Worm (Caenorhabditis elegans) whole organism, L4 larva: Measurements from ENCODE around the gene bus-4.
"Not testable (repeated sequence)": the region's sequence is repeated elsewhere in the genome, so short reads cannot be mapped to it uniquely, and the experiment has no call there.

ENCODE experiments used
- D1046.2 ChIP-seq: fragments of 200-800 bp; sonication (Bioruptor generic); IDR thresholded peaks from 2 replicates; pipeline ENCODE4 v1.3.6; 2022; ENCODE audit warnings: missing genetic modification characterization, missing compliant biosample characterization
- F10B5.3 ChIP-seq: sonication (generic microtip); optimal IDR thresholded peaks from 2 replicates; lab custom pipeline; 2016; ENCODE audit warnings: mild to moderate bottlenecking, missing genetic modification characterization, missing compliant biosample characterization
- F26F4.8 ChIP-seq: fragments of 200-800 bp; sonication (Bioruptor generic); conservative IDR thresholded peaks from 2 replicates; pipeline ENCODE4 v1.3.6; 2022; ENCODE audit warnings: missing genetic modification characterization, missing compliant biosample characterization
- F37D6.2 ChIP-seq: sonication (generic microtip); optimal IDR thresholded peaks from 2 replicates; lab custom pipeline; 2016; ENCODE audit warnings: mild to moderate bottlenecking, missing genetic modification characterization, missing compliant biosample characterization
- F49E8.2 ChIP-seq: sonication (generic microtip); optimal IDR thresholded peaks from 2 replicates; lab custom pipeline; 2016; ENCODE audit warnings: missing compliant biosample characterization, mild to moderate bottlenecking, missing genetic modification characterization, borderline replicate concordance
- T20F7.1 ChIP-seq: fragments of 200-800 bp; sonication (Bioruptor generic); optimal IDR thresholded peaks from 2 replicates; lab custom pipeline; 2018; ENCODE audit warnings: mild to moderate bottlenecking, missing genetic modification characterization, missing compliant biosample characterization
- T26A8.4 ChIP-seq: fragments of 200-800 bp; sonication (Bioruptor generic); IDR thresholded peaks from 2 replicates; pipeline ENCODE4 v1.3.6; 2022; ENCODE audit warnings: missing genetic modification characterization, missing compliant biosample characterization
- Y105C5A.15 ChIP-seq: fragments of 200-800 bp; sonication (Bioruptor generic); IDR thresholded peaks from 2 replicates; pipeline ENCODE4 v1.3.6; 2022; ENCODE audit warnings: missing genetic modification characterization, missing compliant biosample characterization
- Y48G9A.11 ChIP-seq: fragments of 200-800 bp; sonication (Bioruptor generic); IDR thresholded peaks from 2 replicates; pipeline ENCODE4 v1.3.6; 2022; ENCODE audit warnings: missing genetic modification reagents, missing genetic modification characterization, missing compliant biosample characterization
- Y5F2A.4 ChIP-seq: fragments of 200-800 bp; sonication (Bioruptor generic); optimal IDR thresholded peaks from 2 replicates; lab custom pipeline; 2018; ENCODE audit warnings: mild to moderate bottlenecking, missing genetic modification characterization, missing compliant biosample characterization
- Y75B8A.6 ChIP-seq: fragments of 200-800 bp; sonication (Bioruptor generic); IDR thresholded peaks from 2 replicates; pipeline ENCODE4 v1.3.6; 2022; ENCODE audit warnings: missing genetic modification reagents, missing genetic modification characterization, missing compliant biosample characterization
- ZK546.5 ChIP-seq, 2 experiments: sonication (generic microtip); optimal IDR thresholded peaks; 2 replicates each; lab custom pipeline; 2017; ENCODE audit warnings: missing biosample characterization in 2 of 2, missing genetic modification characterization in 2 of 2
- arid-1 ChIP-seq: fragments of 200-800 bp; sonication (Bioruptor generic); conservative IDR thresholded peaks from 2 replicates; pipeline ENCODE4 v1.3.6; 2022; ENCODE audit warnings: missing genetic modification reagents, missing genetic modification characterization, missing compliant biosample characterization
- ceh-20 ChIP-seq: fragments of 200-800 bp; sonication (Bioruptor generic); IDR thresholded peaks from 2 replicates; pipeline ENCODE4 v1.3.6; 2022; ENCODE audit warnings: missing genetic modification reagents, missing genetic modification characterization, missing compliant biosample characterization
- daf-16 ChIP-seq, 3 experiments: sonication (generic microtip); optimal IDR thresholded peaks; 2 replicates each; lab custom pipeline; 2016 to 2017; ENCODE audit warnings: missing genetic modification characterization in 3 of 3, missing genetic modification reagents in 3 of 3, mild to moderate bottlenecking in 2 of 3, missing compliant biosample characterization in 2 of 3, missing biosample characterization in 1 of 3, moderate library complexity in 1 of 3
- daf-19 ChIP-seq: fragments of 200-800 bp; sonication (Bioruptor generic); conservative IDR thresholded peaks from 2 replicates; pipeline ENCODE4 v1.3.6; 2022; ENCODE audit warnings: missing genetic modification characterization, missing compliant biosample characterization
- daf-8 ChIP-seq: fragments of 200-800 bp; sonication (Bioruptor generic); IDR thresholded peaks from 2 replicates; pipeline ENCODE4 v1.3.6; 2022; ENCODE audit warnings: missing genetic modification characterization, missing compliant biosample characterization
- dmd-6 ChIP-seq: fragments of 200-800 bp; sonication (Bioruptor generic); IDR thresholded peaks from 2 replicates; pipeline ENCODE4 v1.3.6; 2022; ENCODE audit warnings: missing genetic modification reagents, missing genetic modification characterization, missing compliant biosample characterization
- dmd-9 ChIP-seq: fragments of 200-800 bp; sonication (Bioruptor generic); IDR thresholded peaks from 2 replicates; pipeline ENCODE4 v1.3.6; 2022; ENCODE audit warnings: missing genetic modification reagents, missing genetic modification characterization, missing compliant biosample characterization
- dpl-1 ChIP-seq: fragments of 150-350 bp; optimal IDR thresholded peaks from 2 replicates; lab custom pipeline; 2014; ENCODE audit warnings: missing biosample characterization, missing genetic modification reagents, missing genetic modification characterization
- dve-1 ChIP-seq: sonication (generic microtip); optimal IDR thresholded peaks from 2 replicates; lab custom pipeline; 2017; ENCODE audit warnings: antibody characterized with exemption, mild to moderate bottlenecking, missing genetic modification characterization, missing compliant biosample characterization; ENCODE audit not compliant: insufficient read depth
- egl-43 ChIP-seq: fragments of 200-800 bp; sonication (Bioruptor generic); IDR thresholded peaks from 2 replicates; pipeline ENCODE4 v1.3.6; 2022; ENCODE audit warnings: missing genetic modification reagents, missing genetic modification characterization, missing compliant biosample characterization
- hmg-1.1 ChIP-seq: fragments of 200-800 bp; sonication (Bioruptor generic); IDR thresholded peaks from 2 replicates; pipeline ENCODE4 v1.3.6; 2022; ENCODE audit warnings: missing genetic modification reagents, missing genetic modification characterization, missing compliant biosample characterization
- lim-7 ChIP-seq: fragments of 200-800 bp; sonication (Bioruptor generic); IDR thresholded peaks from 2 replicates; pipeline ENCODE4 v1.3.6; 2022; ENCODE audit warnings: missing genetic modification characterization, missing compliant biosample characterization
- lin-1 ChIP-seq: fragments of 200-800 bp; sonication (Bioruptor generic); IDR thresholded peaks from 2 replicates; pipeline ENCODE4 v1.3.6; 2022; ENCODE audit warnings: missing genetic modification reagents, missing genetic modification characterization, missing compliant biosample characterization
- lin-15B ChIP-seq: fragments of 150-350 bp; sonication (generic microtip); optimal IDR thresholded peaks from 3 replicates; lab custom pipeline; 2014; ENCODE audit warnings: missing biosample characterization, missing genetic modification characterization
- lin-38 ChIP-seq: fragments of 200-800 bp; sonication (Bioruptor generic); IDR thresholded peaks from 2 replicates; pipeline ENCODE4 v1.3.6; 2022; ENCODE audit warnings: missing genetic modification reagents, missing genetic modification characterization, missing compliant biosample characterization
- mdl-1 ChIP-seq, 2 experiments: fragments of 150-350 bp in 1 of 2; sonication (generic microtip) in 1 of 2; optimal IDR thresholded peaks; 2 replicates each; lab custom pipeline; 2014 to 2017; ENCODE audit warnings: missing biosample characterization in 2 of 2, missing genetic modification characterization in 2 of 2
- mep-1 ChIP-seq: fragments of 150-350 bp; sonication (generic microtip); optimal IDR thresholded peaks from 3 replicates; lab custom pipeline; 2014; ENCODE audit warnings: missing biosample characterization, missing genetic modification characterization
- mxl-2 ChIP-seq: fragments of 200-800 bp; sonication (Bioruptor generic); conservative IDR thresholded peaks from 2 replicates; pipeline ENCODE4 v1.3.6; 2022; ENCODE audit warnings: missing genetic modification reagents, missing genetic modification characterization, missing compliant biosample characterization
- mxl-3 ChIP-seq: fragments of 200-800 bp; sonication (Bioruptor generic); optimal IDR thresholded peaks from 2 replicates; lab custom pipeline; 2018; ENCODE audit warnings: mild to moderate bottlenecking, missing genetic modification characterization, missing compliant biosample characterization
- nhr-102 ChIP-seq: sonication (generic microtip); optimal IDR thresholded peaks from 2 replicates; lab custom pipeline; 2016; ENCODE audit warnings: mild to moderate bottlenecking, missing genetic modification characterization, moderate library complexity, missing compliant biosample characterization
- nhr-41 ChIP-seq: fragments of 200-800 bp; sonication (Bioruptor generic); IDR thresholded peaks from 2 replicates; pipeline ENCODE4 v1.3.6; 2022; ENCODE audit warnings: missing genetic modification reagents, missing genetic modification characterization, missing compliant biosample characterization
- nhr-42 ChIP-seq: fragments of 200-800 bp; sonication (Bioruptor generic); IDR thresholded peaks from 2 replicates; pipeline ENCODE4 v1.3.6; 2022; ENCODE audit warnings: missing genetic modification characterization, missing compliant biosample characterization
- nhr-48 ChIP-seq: sonication (generic microtip); optimal IDR thresholded peaks from 2 replicates; lab custom pipeline; 2016; ENCODE audit warnings: mild to moderate bottlenecking, missing genetic modification characterization, missing compliant biosample characterization
- nhr-77 ChIP-seq: fragments of 150-350 bp; optimal IDR thresholded peaks from 2 replicates; lab custom pipeline; 2014; ENCODE audit warnings: missing biosample characterization, missing genetic modification characterization
- pha-4 ChIP-seq, 2 experiments: fragments of 150-350 bp in 1 of 2; fragments of 200-800 bp in 1 of 2; sonication (Bioruptor generic) in 1 of 2; IDR thresholded peaks in 1 of 2; optimal IDR thresholded peaks in 1 of 2; 2 replicates each; pipeline versions ENCODE4 v1.3.6 to Lab custom; 2014 to 2022; ENCODE audit warnings: missing genetic modification characterization in 2 of 2, missing genetic modification reagents in 2 of 2, missing biosample characterization in 1 of 2, missing compliant biosample characterization in 1 of 2
- php-3 ChIP-seq: fragments of 200-800 bp; sonication (Bioruptor generic); IDR thresholded peaks from 2 replicates; pipeline ENCODE4 v1.3.6; 2022; ENCODE audit warnings: missing genetic modification reagents, missing genetic modification characterization, missing compliant biosample characterization
- pqm-1 ChIP-seq: sonication (generic microtip); optimal IDR thresholded peaks from 2 replicates; lab custom pipeline; 2017; ENCODE audit warnings: missing biosample characterization, missing genetic modification characterization
- set-16 ChIP-seq: fragments of 200-800 bp; sonication (Bioruptor generic); IDR thresholded peaks from 2 replicates; pipeline ENCODE4 v1.3.6; 2022; ENCODE audit warnings: missing genetic modification reagents, missing genetic modification characterization, missing compliant biosample characterization
- snpc-1.2 ChIP-seq: fragments of 200-800 bp; sonication (Bioruptor generic); IDR thresholded peaks from 2 replicates; pipeline ENCODE4 v1.3.6; 2022; ENCODE audit warnings: missing genetic modification reagents, missing genetic modification characterization, missing compliant biosample characterization
- spr-1 ChIP-seq: sonication (generic microtip); optimal IDR thresholded peaks from 2 replicates; lab custom pipeline; 2016; ENCODE audit warnings: mild to moderate bottlenecking, missing genetic modification characterization, missing compliant biosample characterization
- tra-1 ChIP-seq: fragments of 200-800 bp; sonication (Bioruptor generic); IDR thresholded peaks from 2 replicates; pipeline ENCODE4 v1.3.6; 2022; ENCODE audit warnings: missing genetic modification reagents, missing genetic modification characterization, missing compliant biosample characterization
- unc-130 ChIP-seq: sonication (generic microtip); optimal IDR thresholded peaks from 2 replicates; lab custom pipeline; 2016; ENCODE audit warnings: missing genetic modification reagents, missing genetic modification characterization, missing compliant biosample characterization
- vab-7 ChIP-seq: fragments of 200-800 bp; sonication (Bioruptor generic); IDR thresholded peaks from 2 replicates; pipeline ENCODE4 v1.3.6; 2022; ENCODE audit warnings: missing genetic modification reagents, missing genetic modification characterization, missing compliant biosample characterization
- zfp-2 ChIP-seq: sonication (generic microtip); optimal IDR thresholded peaks from 2 replicates; lab custom pipeline; 2016; ENCODE audit warnings: mild to moderate bottlenecking, missing genetic modification characterization, missing compliant biosample characterization
- zfp-3 ChIP-seq: fragments of 200-800 bp; sonication (Bioruptor generic); conservative IDR thresholded peaks from 2 replicates; pipeline ENCODE4 v1.3.6; 2022; ENCODE audit warnings: missing genetic modification reagents, missing genetic modification characterization, missing compliant biosample characterization
- zip-11 ChIP-seq: fragments of 200-800 bp; sonication (Bioruptor generic); IDR thresholded peaks from 2 replicates; pipeline ENCODE4 v1.3.6; 2022; ENCODE audit warnings: missing genetic modification characterization, missing compliant biosample characterization
- zip-2 ChIP-seq: fragments of 150-350 bp; optimal IDR thresholded peaks from 2 replicates; lab custom pipeline; 2014; ENCODE audit warnings: missing biosample characterization, missing genetic modification characterization

The bus-4 gene

ce11 chrIV:4725478-4725920 is 37.4 kb downstream of the bus-4 start:
- TF ChIP-seq nhr-102 (tag; lab: Kevin White, UChicago) (peak; percentile 96), T26A8.4 (peak; percentile 100), nhr-77 (tag; lab: Kevin White, UChicago) (peak; percentile 59), Y75B8A.6 (peak; percentile 100), F10B5.3 (tag; lab: Kevin White, UChicago) (peak; percentile 81), dmd-6 (GFP tag; lab: Robert Waterston, UW) (peak; percentile 100), daf-19 (GFP tag; lab: Robert Waterston, UW) (peak; percentile 99), dve-1 (peak; percentile 62), pqm-1 (tag; lab: Kevin White, UChicago) (peak; percentile 7), daf-8 (peak; percentile 100), mxl-2 (peak; percentile 95), spr-1 (peak; percentile 89), nhr-41 (GFP tag; lab: Robert Waterston, UW) (peak; percentile 99), lin-38 (GFP tag; lab: Robert Waterston, UW) (peak; percentile 100), Y48G9A.11 (GFP tag; lab: Robert Waterston, UW) (peak; percentile 96), F49E8.2 (peak; percentile 49), snpc-1.2 (peak; percentile 93), Y105C5A.15 (GFP tag; lab: Robert Waterston, UW) (peak; percentile 93; the same call in 1 of the 2 replicates), mxl-3 (GFP tag; lab: Kevin White, UChicago) (peak; percentile 5), php-3 (GFP tag; lab: Robert Waterston, UW) (peak; percentile 100), lin-15B (tag; lab: Kevin White, UChicago) (peak; percentile 13), dmd-9 (peak; percentile 100), hmg-1.1 (GFP tag; lab: Robert Waterston, UW) (peak; percentile 100), D1046.2 (GFP tag; lab: Robert Waterston, UW) (peak; percentile 99), zfp-2 (tag; lab: Kevin White, UChicago) (peak; percentile 82), lin-1 (peak; percentile 98), mep-1 (tag; lab: Kevin White, UChicago) (peak; percentile 68), daf-16 (GFP tag; optimal IDR thresholded peaks at IDR 0.05; lab: Kevin White, UChicago) (peak; percentile 22 to 30), daf-16 (tag; optimal IDR thresholded peaks at IDR 0.05; lab: Kevin White, UChicago) (peak; percentile 16), egl-43 (peak; percentile 99), vab-7 (peak; percentile 100), unc-130 (GFP tag; lab: Kevin White, UChicago) (peak; percentile 1), F26F4.8 (0 out of 2 replicates have a peak, but pooled peaks have one; percentile 53), nhr-48 (tag; lab: Kevin White, UChicago) (peak; percentile 84), tra-1 (peak; percentile 100), ceh-20 (GFP tag; lab: Robert Waterston, UW) (peak; percentile 100), T20F7.1 (GFP tag; lab: Kevin White, UChicago) (peak; percentile 91), zfp-3 (GFP tag; lab: Robert Waterston, UW) (peak; percentile 100), lim-7 (GFP tag; lab: Robert Waterston, UW) (peak; percentile 65; the same call in 1 of the 2 replicates), ZK546.5 (tag; optimal IDR thresholded peaks at IDR 0.05; lab: Kevin White, UChicago) (peak in 1 of 2 experiments; percentile 38), mdl-1 (tag; optimal IDR thresholded peaks at IDR 0.05; lab: Kevin White, UChicago) (peak in 1 of 2 experiments; percentile 23), nhr-42 (GFP tag; lab: Robert Waterston, UW) (peak; percentile 100), zip-11 (0 out of 2 replicates have a peak, but pooled peaks have one; percentile 72), zip-2 (tag; lab: Kevin White, UChicago) (peak; percentile 27), F37D6.2 (tag; lab: Kevin White, UChicago) (peak; percentile 91), pha-4 (GFP tag; IDR thresholded peaks at IDR 0.05; lab: Robert Waterston, UW) (peak; percentile 99), Y5F2A.4 (peak; percentile 35), set-16 (GFP tag; lab: Robert Waterston, UW) (peak; percentile 58), dpl-1 (peak; percentile 67), arid-1 (GFP tag; lab: Robert Waterston, UW) (peak; percentile 98)
- TF ChIP-seq pha-4 (tag; optimal IDR thresholded peaks at IDR 0.05; lab: Kevin White, UChicago), result not testable (repeated sequence)
